Fruit fly (Drosophila melanogaster) whole organism, wandering third instar larva: ENCODE data around the gene obst-B.

ENCODE experiments used
- Dfd ChIP-seq: fragments of >200 bp; optimal IDR thresholded peaks from 2 replicates; lab custom pipeline; 2017; ENCODE audit warnings: missing biosample characterization, missing genetic modification characterization
- Hr78 ChIP-seq: fragments of >200 bp; optimal IDR thresholded peaks from 2 replicates; lab custom pipeline; 2017; ENCODE audit warnings: missing biosample characterization, missing genetic modification characterization
- br ChIP-seq: fragments of 200-800 bp; sonication (Bioruptor generic); optimal IDR thresholded peaks from 2 replicates; lab custom pipeline; 2016; ENCODE audit warnings: missing biosample characterization, missing genetic modification characterization
- brk ChIP-seq: fragments of 200-800 bp; sonication (Bioruptor generic); optimal IDR thresholded peaks from 2 replicates; lab custom pipeline; 2016; ENCODE audit warnings: missing biosample characterization, mild to moderate bottlenecking, missing genetic modification characterization

DNA sequence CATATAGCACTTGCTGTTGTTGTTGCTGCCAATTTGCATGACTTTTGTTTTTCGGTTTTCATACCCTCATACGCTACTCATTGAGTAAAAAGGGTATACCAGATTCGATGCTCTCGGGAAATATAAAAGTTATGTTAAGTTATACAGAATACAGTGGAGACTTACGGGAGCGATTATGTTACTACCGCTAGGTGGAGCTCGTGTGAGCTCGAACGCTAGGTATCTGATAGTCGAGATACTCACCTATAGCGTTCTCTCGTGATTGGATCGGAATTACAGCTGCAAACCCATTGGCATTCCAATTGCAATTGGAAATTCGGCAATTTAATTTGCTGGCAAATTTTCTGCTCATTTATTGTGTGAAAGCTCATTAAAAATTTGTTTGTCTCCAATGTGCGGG is 920 bp downstream of the obst-B start:
- TF ChIP-seq Hr78 (GFP tag; lab: Kevin White, UChicago) (no peak), brk (GFP tag; lab: Kevin White, UChicago) (no peak), Dfd (GFP tag; lab: Kevin White, UChicago) (no peak), br (no peak)
